Worm (Caenorhabditis elegans) whole organism, L1 larva: ENCODE results near the gene tbx-11.

Experiments
- snpc-4 ChIP-seq: fragments of 150-350 bp; optimal IDR thresholded peaks from 2 replicates; lab custom pipeline; 2014; ENCODE audit warnings: missing biosample characterization, missing genetic modification characterization
- sptf-1 ChIP-seq: fragments of 150-350 bp; optimal IDR thresholded peaks from 2 replicates; lab custom pipeline; 2014; ENCODE audit warnings: missing biosample characterization, missing genetic modification characterization
- tlp-1 ChIP-seq: fragments of 150-350 bp; optimal IDR thresholded peaks from 2 replicates; lab custom pipeline; 2014; ENCODE audit warnings: missing biosample characterization, missing genetic modification characterization
- ztf-11 ChIP-seq, 2 experiments: sonication (generic microtip); optimal IDR thresholded peaks; 2 replicates each; lab custom pipeline; 2016 to 2017; ENCODE audit warnings: missing genetic modification characterization in 2 of 2, missing biosample characterization in 1 of 2, missing compliant biosample characterization in 1 of 2

DNA sequence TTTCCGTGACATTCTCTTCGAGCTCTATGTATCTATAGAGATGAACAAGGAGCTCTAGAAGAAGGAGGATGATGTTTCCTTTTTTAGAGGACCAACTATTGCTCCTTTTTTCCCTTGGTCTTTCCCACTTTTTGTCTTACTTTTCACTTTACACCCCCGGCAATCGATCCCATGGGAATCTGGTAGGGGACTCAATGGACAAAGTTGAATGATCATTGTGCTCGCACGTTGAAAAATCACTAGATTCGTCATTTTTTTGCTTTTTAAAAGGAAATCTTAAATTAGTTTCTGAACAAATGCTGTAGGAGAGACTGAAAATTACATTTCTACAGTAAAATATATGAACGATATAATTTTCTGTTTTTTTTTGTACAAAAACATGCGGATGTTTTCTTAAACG lies 44.8 kb downstream of the tbx-11 start:
- TF ChIP-seq sptf-1 (tag; lab: Kevin White, UChicago) (no peak), ztf-11 (tag; optimal IDR thresholded peaks at IDR 0.05; lab: Kevin White, UChicago) (no peak), tlp-1 (tag; lab: Kevin White, UChicago) (no peak), snpc-4 (tag; lab: Kevin White, UChicago) (no peak)
